Worm (Caenorhabditis elegans) whole organism, midembryonic: ENCODE measurements around the gene npp-18.

Source experiments
- T22C8.4 ChIP-seq: fragments of 200-800 bp; sonication (Bioruptor generic); IDR thresholded peaks from 2 replicates; pipeline ENCODE4 v1.3.6; 2022; ENCODE audit warnings: missing genetic modification characterization, missing compliant biosample characterization
- cog-1 ChIP-seq: sonication (generic microtip); optimal IDR thresholded peaks from 2 replicates; lab custom pipeline; 2016; ENCODE audit warnings: missing genetic modification characterization, missing compliant biosample characterization
- flt-1 ChIP-seq: fragments of 200-800 bp; sonication (Bioruptor generic); IDR thresholded peaks from 2 replicates; pipeline ENCODE4 v1.3.6; 2022; ENCODE audit warnings: missing genetic modification characterization, missing compliant biosample characterization
- klf-2 ChIP-seq: fragments of 200-800 bp; sonication (Bioruptor generic); conservative IDR thresholded peaks from 2 replicates; pipeline ENCODE4 v1.3.6; 2022; ENCODE audit warnings: missing genetic modification reagents, missing genetic modification characterization, missing compliant biosample characterization
- med-1 ChIP-seq: sonication (generic microtip); optimal IDR thresholded peaks from 2 replicates; lab custom pipeline; 2017; ENCODE audit warnings: missing genetic modification characterization, mild to moderate bottlenecking, missing compliant biosample characterization, antibody characterized with exemption, missing genetic modification reagents; ENCODE audit not compliant: insufficient read depth
- ref-1 ChIP-seq: fragments of 200-800 bp; sonication (Bioruptor generic); conservative IDR thresholded peaks from 2 replicates; pipeline ENCODE4 v1.3.6; 2022; ENCODE audit warnings: missing genetic modification reagents, missing genetic modification characterization, missing compliant biosample characterization
- tab-1 ChIP-seq: fragments of 200-800 bp; sonication (Bioruptor generic); IDR thresholded peaks from 2 replicates; pipeline ENCODE4 v1.3.6; 2022; ENCODE audit warnings: missing genetic modification characterization, missing compliant biosample characterization
- ztf-23 ChIP-seq: fragments of 200-800 bp; sonication (Bioruptor generic); IDR thresholded peaks from 2 replicates; pipeline ENCODE4 v1.3.6; 2022; ENCODE audit warnings: missing genetic modification reagents, missing genetic modification characterization, missing compliant biosample characterization
- ztf-29 ChIP-seq: fragments of 200-800 bp; sonication (Bioruptor generic); IDR thresholded peaks from 2 replicates; pipeline ENCODE4 v1.3.6; 2022; ENCODE audit warnings: missing genetic modification reagents, missing genetic modification characterization, missing compliant biosample characterization

The npp-18 gene

ce11 chrIII:13270896-13271295 is 25.8 kb upstream of the npp-18 start:
- TF ChIP-seq tab-1 (GFP tag; lab: Robert Waterston, UW) (no peak), T22C8.4 (GFP tag; lab: Robert Waterston, UW) (no peak), ztf-23 (no peak), ztf-29 (GFP tag; lab: Robert Waterston, UW) (no peak), klf-2 (no peak), med-1 (GFP tag; lab: Kevin White, UChicago) (no peak), cog-1 (tag; lab: Kevin White, UChicago) (no peak), flt-1 (no peak), ref-1 (GFP tag; lab: Robert Waterston, UW) (no peak)

ce11 chrIII:13272227-13272626 is 24.4 kb upstream of the npp-18 start:
- TF ChIP-seq klf-2: no peak
- no peak for TF ChIP-seq med-1 (GFP tag; lab: Kevin White, UChicago)
- no peak for TF ChIP-seq T22C8.4 (GFP tag; lab: Robert Waterston, UW)
- TF ChIP-seq flt-1: no peak
- no peak for TF ChIP-seq ref-1 (GFP tag; lab: Robert Waterston, UW)
- no peak for TF ChIP-seq tab-1 (GFP tag; lab: Robert Waterston, UW)
- no peak for TF ChIP-seq ztf-29 (GFP tag; lab: Robert Waterston, UW)
- no peak for TF ChIP-seq ztf-23
- no peak for TF ChIP-seq cog-1 (tag; lab: Kevin White, UChicago)

ce11 chrIII:13272788-13273187 is 23.9 kb upstream of the npp-18 start:
- TF ChIP-seq klf-2 (no peak), med-1 (GFP tag; lab: Kevin White, UChicago) (no peak), flt-1 (no peak), ref-1 (GFP tag; lab: Robert Waterston, UW) (no peak)

ce11 chrIII:13275784-13276183 is 20.9 kb upstream of the npp-18 start:
- no peak for TF ChIP-seq tab-1 (GFP tag; lab: Robert Waterston, UW)
- TF ChIP-seq T22C8.4 (GFP tag; lab: Robert Waterston, UW): no peak
- TF ChIP-seq med-1 (GFP tag; lab: Kevin White, UChicago): no peak
- no peak for TF ChIP-seq ref-1 (GFP tag; lab: Robert Waterston, UW)
- no peak for TF ChIP-seq flt-1
- no peak for TF ChIP-seq klf-2
- TF ChIP-seq cog-1 (tag; lab: Kevin White, UChicago): no peak
- no peak; the same call in 1 of the 2 replicates for TF ChIP-seq ztf-23
- TF ChIP-seq ztf-29 (GFP tag; lab: Robert Waterston, UW): no peak

ce11 chrIII:13276958-13277357 is 19.7 kb upstream of the npp-18 start, which contains the start of gene unc-64:
Gene unc-64, plus strand, starts transcription at chrIII:13277258.
- TF ChIP-seq ztf-23 (no peak), cog-1 (tag; lab: Kevin White, UChicago) (no peak), ref-1 (GFP tag; lab: Robert Waterston, UW) (no peak), flt-1 (no peak), ztf-29 (GFP tag; lab: Robert Waterston, UW) (no peak), T22C8.4 (GFP tag; lab: Robert Waterston, UW) (no peak), tab-1 (GFP tag; lab: Robert Waterston, UW) (no peak), med-1 (GFP tag; lab: Kevin White, UChicago) (no peak), klf-2 (no peak)

ce11 chrIII:13277881-13278500 is 18.7 kb upstream of the npp-18 start:
- TF ChIP-seq klf-2: 0 out of 2 replicates have a peak, but pooled peaks have one; percentile 18
- TF ChIP-seq cog-1 (tag; lab: Kevin White, UChicago): no peak
- TF ChIP-seq tab-1 (GFP tag; lab: Robert Waterston, UW): no peak
- no peak for TF ChIP-seq T22C8.4 (GFP tag; lab: Robert Waterston, UW)
- no peak for TF ChIP-seq flt-1

ce11 chrIII:13285421-13285820 is 11.2 kb upstream of the npp-18 start, which contains the start of gene F56A8.8:
Gene F56A8.8, plus strand, starts transcription at chrIII:13285721.
- no peak for TF ChIP-seq ztf-29 (GFP tag; lab: Robert Waterston, UW)
- no peak for TF ChIP-seq med-1 (GFP tag; lab: Kevin White, UChicago)
- TF ChIP-seq klf-2: no peak

ce11 chrIII:13292971-13293514 is 3.6 kb upstream of the npp-18 start, which contains the start of gene set-25:
Gene set-25, minus strand, starts transcription at chrIII:13293090.
- TF ChIP-seq klf-2 (peak; percentile 77), flt-1 (peak; percentile 67), ztf-23 (peak; percentile 86), tab-1 (GFP tag; lab: Robert Waterston, UW) (peak; percentile 34; the same call in 1 of the 2 replicates), med-1 (GFP tag; lab: Kevin White, UChicago) (peak; percentile 48)

ce11 chrIII:13298722-13299431 is 2.2 kb downstream of the npp-18 start, which contains the start of gene pgm-2:
Gene pgm-2, plus strand, starts transcription at chrIII:13299378.
- TF ChIP-seq klf-2 (no peak), cog-1 (tag; lab: Kevin White, UChicago) (no peak), ref-1 (GFP tag; lab: Robert Waterston, UW) (no peak), ztf-29 (GFP tag; lab: Robert Waterston, UW) (no peak)

- no peak for TF ChIP-seq med-1 (GFP tag; lab: Kevin White, UChicago)
- no peak for TF ChIP-seq T22C8.4 (GFP tag; lab: Robert Waterston, UW)
- 0 out of 2 replicates have a peak, but pooled peaks have one; percentile 12 for TF ChIP-seq flt-1
- TF ChIP-seq ref-1 (GFP tag; lab: Robert Waterston, UW): no peak
These were observed 5.3 kb downstream of the npp-18 start for ce11 chrIII:13301983-13302382.
